Worm (Caenorhabditis elegans) whole organism, late embryonic: ENCODE results near the gene mtpn-1.

ENCODE experiments used
- C08G9.2 ChIP-seq: sonication (generic microtip); optimal IDR thresholded peaks from 2 replicates; lab custom pipeline; 2016; ENCODE audit warnings: mild to moderate bottlenecking, missing genetic modification characterization, moderate library complexity, missing compliant biosample characterization
- F13H6.1 ChIP-seq: sonication (generic microtip); optimal IDR thresholded peaks from 2 replicates; lab custom pipeline; 2016; ENCODE audit warnings: missing genetic modification characterization, missing compliant biosample characterization
- K02D7.2 ChIP-seq: sonication (generic microtip); optimal IDR thresholded peaks from 2 replicates; lab custom pipeline; 2017; ENCODE audit warnings: mild to moderate bottlenecking, missing genetic modification characterization, missing compliant biosample characterization
- K09A11.1 ChIP-seq: sonication (generic microtip); optimal IDR thresholded peaks from 2 replicates; lab custom pipeline; 2017; ENCODE audit warnings: antibody characterized with exemption, mild to moderate bottlenecking, missing genetic modification characterization, missing compliant biosample characterization; ENCODE audit not compliant: insufficient read depth
- ahr-1 ChIP-seq: sonication (generic microtip); optimal IDR thresholded peaks from 2 replicates; lab custom pipeline; 2016; ENCODE audit warnings: missing genetic modification characterization, missing compliant biosample characterization
- ceh-14 ChIP-seq: sonication (generic microtip); optimal IDR thresholded peaks from 2 replicates; lab custom pipeline; 2016; ENCODE audit warnings: missing genotype, missing genetic modification characterization, missing compliant biosample characterization
- ceh-19 ChIP-seq: fragments of 200-800 bp; sonication (Bioruptor generic); optimal IDR thresholded peaks from 2 replicates; lab custom pipeline; 2018; ENCODE audit warnings: mild to moderate bottlenecking, missing genetic modification characterization, missing compliant biosample characterization
- ceh-30 ChIP-seq: fragments of 150-350 bp; optimal IDR thresholded peaks from 2 replicates; lab custom pipeline; 2014; ENCODE audit warnings: missing biosample characterization, missing genetic modification characterization
- ceh-31 ChIP-seq: sonication (generic microtip); optimal IDR thresholded peaks from 2 replicates; lab custom pipeline; 2016; ENCODE audit warnings: missing genetic modification characterization, missing compliant biosample characterization
- ceh-34 ChIP-seq: sonication (generic microtip); optimal IDR thresholded peaks from 2 replicates; lab custom pipeline; 2016; ENCODE audit warnings: mild to moderate bottlenecking, missing genetic modification characterization, missing compliant biosample characterization
- ceh-45 ChIP-seq: fragments of 200-800 bp; sonication (Bioruptor generic); IDR thresholded peaks from 2 replicates; pipeline ENCODE4 v1.3.6; 2022; ENCODE audit warnings: missing genetic modification reagents, missing genetic modification characterization, missing compliant biosample characterization
- ceh-48 ChIP-seq: sonication (generic microtip); optimal IDR thresholded peaks from 2 replicates; lab custom pipeline; 2016; ENCODE audit warnings: missing genetic modification characterization, inconsistent platforms, missing compliant biosample characterization
- ceh-6 ChIP-seq: fragments of 200-800 bp; sonication (Bioruptor generic); optimal IDR thresholded peaks from 2 replicates; lab custom pipeline; 2018; ENCODE audit warnings: mild to moderate bottlenecking, missing genetic modification characterization, missing compliant biosample characterization
- che-1 ChIP-seq: sonication (generic microtip); optimal IDR thresholded peaks from 2 replicates; lab custom pipeline; 2016; ENCODE audit warnings: mild to moderate bottlenecking, missing genetic modification characterization, missing compliant biosample characterization
- dmd-4 ChIP-seq: sonication (generic microtip); optimal IDR thresholded peaks from 2 replicates; lab custom pipeline; 2016; ENCODE audit warnings: borderline replicate concordance, missing genetic modification characterization, missing compliant biosample characterization
- dve-1 ChIP-seq: sonication (generic microtip); optimal IDR thresholded peaks from 2 replicates; lab custom pipeline; 2017; ENCODE audit warnings: antibody characterized with exemption, mild to moderate bottlenecking, missing genetic modification characterization, missing compliant biosample characterization
- hlh-13 ChIP-seq: fragments of 200-800 bp; sonication (Bioruptor generic); optimal IDR thresholded peaks from 2 replicates; lab custom pipeline; 2018; ENCODE audit warnings: mild to moderate bottlenecking, missing genetic modification characterization, missing compliant biosample characterization
- hlh-6 ChIP-seq: sonication (generic microtip); optimal IDR thresholded peaks from 2 replicates; lab custom pipeline; 2016; ENCODE audit warnings: missing genotype, missing genetic modification characterization, missing compliant biosample characterization
- hlh-8 ChIP-seq: sonication (generic microtip); optimal IDR thresholded peaks from 2 replicates; lab custom pipeline; 2016; ENCODE audit warnings: missing genotype, missing genetic modification characterization, missing compliant biosample characterization
- lim-6 ChIP-seq: sonication (generic microtip); optimal IDR thresholded peaks from 2 replicates; lab custom pipeline; 2016; ENCODE audit warnings: missing genetic modification characterization, missing compliant biosample characterization
- lin-11 ChIP-seq: fragments of 200-800 bp; sonication (Bioruptor generic); optimal IDR thresholded peaks from 2 replicates; lab custom pipeline; 2018; ENCODE audit warnings: mild to moderate bottlenecking, missing genetic modification characterization, missing compliant biosample characterization
- mec-3 ChIP-seq: sonication (generic microtip); optimal IDR thresholded peaks from 2 replicates; lab custom pipeline; 2016; ENCODE audit warnings: borderline replicate concordance, missing genetic modification characterization, missing compliant biosample characterization
- nfya-1 ChIP-seq: sonication (generic microtip); optimal IDR thresholded peaks from 2 replicates; lab custom pipeline; 2017; ENCODE audit warnings: missing genetic modification characterization, mild to moderate bottlenecking, missing compliant biosample characterization, antibody characterized with exemption, moderate library complexity
- nhr-11 ChIP-seq: fragments of 150-350 bp; optimal IDR thresholded peaks from 2 replicates; lab custom pipeline; 2014; ENCODE audit warnings: missing biosample characterization, missing genetic modification characterization
- nhr-232 ChIP-seq: sonication (generic microtip); optimal IDR thresholded peaks from 2 replicates; lab custom pipeline; 2016; ENCODE audit warnings: missing genetic modification characterization, missing compliant biosample characterization
- npax-4 ChIP-seq: sonication (generic microtip); optimal IDR thresholded peaks from 2 replicates; lab custom pipeline; 2016; ENCODE audit warnings: missing genetic modification characterization, missing compliant biosample characterization
- odd-2 ChIP-seq: sonication (generic microtip); optimal IDR thresholded peaks from 2 replicates; lab custom pipeline; 2017; ENCODE audit warnings: antibody characterized with exemption, mild to moderate bottlenecking, missing genetic modification characterization, missing compliant biosample characterization
- pat-9 ChIP-seq: fragments of 200-800 bp; sonication (Bioruptor generic); optimal IDR thresholded peaks from 2 replicates; lab custom pipeline; 2018; ENCODE audit warnings: mild to moderate bottlenecking, missing genetic modification characterization, moderate library complexity, missing compliant biosample characterization
- pha-2 ChIP-seq: sonication (generic microtip); optimal IDR thresholded peaks from 2 replicates; lab custom pipeline; 2017; ENCODE audit warnings: mild to moderate bottlenecking, missing genetic modification characterization, missing compliant biosample characterization
- pqm-1 ChIP-seq: sonication (generic microtip); optimal IDR thresholded peaks from 2 replicates; lab custom pipeline; 2016; ENCODE audit warnings: missing genetic modification characterization, missing compliant biosample characterization
- pros-1 ChIP-seq: fragments of 150-350 bp; optimal IDR thresholded peaks from 2 replicates; lab custom pipeline; 2014; ENCODE audit warnings: missing biosample characterization, missing genetic modification reagents, missing genetic modification characterization
- tbx-7 ChIP-seq: sonication (generic microtip); optimal IDR thresholded peaks from 2 replicates; lab custom pipeline; 2016; ENCODE audit warnings: missing genotype, missing genetic modification characterization, missing compliant biosample characterization
- ttx-3 ChIP-seq: sonication (generic microtip); optimal IDR thresholded peaks from 2 replicates; lab custom pipeline; 2016; ENCODE audit warnings: missing genetic modification reagents, missing genetic modification characterization, missing compliant biosample characterization
- unc-3 ChIP-seq, 2 experiments: fragments of 200-800 bp in 1 of 2; sonication (Bioruptor generic) in 1 of 2; sonication (generic microtip) in 1 of 2; conservative IDR thresholded peaks in 1 of 2; optimal IDR thresholded peaks in 1 of 2; 2 replicates each; pipeline versions ENCODE4 v1.3.6 to Lab custom; 2016 to 2022; ENCODE audit warnings: missing compliant biosample characterization in 2 of 2, missing genetic modification characterization in 2 of 2, missing genetic modification reagents in 1 of 2
- unc-55 ChIP-seq: sonication (generic microtip); optimal IDR thresholded peaks from 2 replicates; lab custom pipeline; 2017; ENCODE audit warnings: missing biosample characterization, missing genetic modification reagents, missing genetic modification characterization
- unc-86 ChIP-seq: sonication (generic microtip); optimal IDR thresholded peaks from 2 replicates; lab custom pipeline; 2016; ENCODE audit warnings: missing genetic modification characterization, missing compliant biosample characterization

Gene mtpn-1

DNA sequence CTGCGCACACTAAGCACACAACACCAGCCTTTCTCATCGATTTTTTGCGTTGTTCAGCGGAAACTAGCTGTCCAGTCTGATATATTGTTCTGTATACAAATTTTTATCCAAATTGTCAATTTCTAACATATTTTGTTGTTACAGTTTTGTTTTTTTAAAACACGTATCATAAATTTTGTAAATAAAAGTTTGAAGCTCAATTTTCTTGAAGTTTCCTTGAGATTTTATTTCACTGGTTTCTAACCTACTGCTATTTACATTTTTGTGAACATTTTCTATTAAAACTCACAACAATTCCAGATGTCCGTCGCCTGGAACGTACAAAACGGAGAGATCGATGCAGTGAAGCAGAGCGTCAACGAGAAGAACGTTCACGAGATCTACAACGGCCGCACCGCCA, at the start of gene mtpn-1:
mtpn-1 (plus strand) TSS at position 301 of the 400 bp plus-strand sequence.
- TF ChIP-seq ceh-19 (GFP tag; lab: Kevin White, UChicago) = no peak
- TF ChIP-seq K02D7.2 (tag; lab: Kevin White, UChicago) = no peak
- TF ChIP-seq ceh-34 (tag; lab: Kevin White, UChicago) = no peak
- no peak for TF ChIP-seq lim-6 (tag; lab: Kevin White, UChicago)
- no peak for TF ChIP-seq tbx-7 (tag; lab: Kevin White, UChicago)
- TF ChIP-seq pha-2 = no peak
- TF ChIP-seq odd-2 (tag; lab: Kevin White, UChicago) = no peak
- no peak for TF ChIP-seq unc-55 (GFP tag; lab: Kevin White, UChicago)
- TF ChIP-seq nhr-11 (tag; lab: Kevin White, UChicago) = no peak
- TF ChIP-seq unc-3 (GFP tag; conservative IDR thresholded peaks at IDR 0.05; lab: Robert Waterston, UW) = no peak
- no peak for TF ChIP-seq unc-3 (tag; optimal IDR thresholded peaks at IDR 0.05; lab: Kevin White, UChicago)
- TF ChIP-seq che-1 = no peak
- TF ChIP-seq npax-4 (tag; lab: Kevin White, UChicago) = no peak
- no peak for TF ChIP-seq hlh-13 (GFP tag; lab: Kevin White, UChicago)
- TF ChIP-seq K09A11.1 (tag; lab: Kevin White, UChicago) = no peak

DNA sequence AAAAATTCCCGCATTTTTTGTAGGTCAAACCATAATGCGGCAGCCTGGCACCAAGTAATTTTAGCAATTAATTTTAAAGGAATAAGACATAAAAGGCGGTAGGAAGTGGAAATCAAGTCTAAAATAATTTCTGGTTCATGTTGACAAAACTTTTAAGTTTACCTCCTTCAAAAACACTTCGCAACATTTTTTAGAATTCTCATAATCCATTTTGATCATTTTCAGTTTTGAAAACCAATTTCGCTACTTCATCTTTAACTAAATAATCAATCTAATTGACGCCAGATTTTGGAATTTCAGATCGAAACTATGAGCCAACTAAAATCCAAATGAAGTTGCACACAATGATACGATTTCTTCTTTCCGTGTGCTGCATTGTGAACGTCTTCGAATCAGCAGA, 47.5 kb upstream of the mtpn-1 start, which contains the start of gene lgc-40:
lgc-40 (plus strand) TSS at position 301 of the 400 bp plus-strand sequence.
- no peak for TF ChIP-seq unc-86 (tag; lab: Kevin White, UChicago)
- no peak for TF ChIP-seq pha-2
- TF ChIP-seq nhr-232 (tag; lab: Kevin White, UChicago) = no peak
- no peak for TF ChIP-seq pat-9 (tag; lab: Kevin White, UChicago)
- TF ChIP-seq mec-3 (tag; lab: Kevin White, UChicago) = no peak
- TF ChIP-seq ceh-30 (tag; lab: Kevin White, UChicago) = no peak
- TF ChIP-seq ttx-3 = no peak
- no peak for TF ChIP-seq pqm-1 (tag; lab: Kevin White, UChicago)

DNA sequence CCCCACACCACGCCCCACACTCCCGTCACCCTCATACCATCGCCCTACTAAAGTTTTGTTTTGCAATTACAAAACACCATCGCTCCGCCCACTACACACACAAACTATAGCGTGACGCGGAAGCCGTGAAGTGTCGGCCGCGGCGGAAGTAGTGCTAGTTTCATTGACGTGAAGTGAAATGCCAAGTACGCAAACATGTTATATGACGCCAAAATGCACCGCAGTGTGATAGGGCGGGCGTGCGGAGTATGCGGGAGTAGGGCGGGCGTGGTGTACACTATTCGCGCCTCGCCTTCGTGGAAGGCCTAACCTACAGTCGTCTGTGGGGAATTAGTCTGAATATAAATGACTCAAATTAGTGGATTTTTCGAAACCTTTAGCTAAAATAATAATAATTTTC, 44.4 kb upstream of the mtpn-1 start:
- no peak for TF ChIP-seq lin-11 (tag; lab: Kevin White, UChicago)
- no peak for TF ChIP-seq ceh-45
- no peak for TF ChIP-seq C08G9.2
- no peak for TF ChIP-seq odd-2 (tag; lab: Kevin White, UChicago)
- no peak for TF ChIP-seq pqm-1 (tag; lab: Kevin White, UChicago)
- no peak for TF ChIP-seq nfya-1 (tag; lab: Kevin White, UChicago)
- no peak for TF ChIP-seq ceh-6 (GFP tag; lab: Kevin White, UChicago)
- TF ChIP-seq hlh-8 = no peak
- TF ChIP-seq ceh-48 (tag; lab: Kevin White, UChicago) = no peak
- no peak for TF ChIP-seq ceh-30 (tag; lab: Kevin White, UChicago)
- TF ChIP-seq pros-1 (tag; lab: Kevin White, UChicago) = no peak
- no peak for TF ChIP-seq dmd-4 (tag; lab: Kevin White, UChicago)
- no peak for TF ChIP-seq dve-1
- TF ChIP-seq ceh-14 (tag; lab: Kevin White, UChicago) = no peak
- no peak for TF ChIP-seq ceh-31
- no peak for TF ChIP-seq ahr-1 (tag; lab: Kevin White, UChicago)
- no peak for TF ChIP-seq hlh-6 (tag; lab: Kevin White, UChicago)
- no peak for TF ChIP-seq ceh-19 (GFP tag; lab: Kevin White, UChicago)
- no peak for TF ChIP-seq F13H6.1 (tag; lab: Kevin White, UChicago)
